Worm (Caenorhabditis elegans) whole organism, L1 larva: Measurements from ENCODE around the gene dolk-1.
A peak's percentile ranks its signal among the peaks of the same experiment; 100 is the strongest.

Experiments
- C16A3.4 ChIP-seq: fragments of 150-350 bp; optimal IDR thresholded peaks from 2 replicates; lab custom pipeline; 2014; ENCODE audit warnings: missing biosample characterization, missing genetic modification characterization
- C34B4.2 ChIP-seq: sonication (generic microtip); optimal IDR thresholded peaks from 2 replicates; lab custom pipeline; 2017; ENCODE audit warnings: mild to moderate bottlenecking, missing genetic modification characterization, missing compliant biosample characterization
- F16B12.6 ChIP-seq: fragments of 150-350 bp; optimal IDR thresholded peaks from 2 replicates; lab custom pipeline; 2014; ENCODE audit warnings: missing biosample characterization, missing genetic modification characterization
- aha-1 ChIP-seq: fragments of 150-350 bp; optimal IDR thresholded peaks from 2 replicates; lab custom pipeline; 2014; ENCODE audit warnings: missing biosample characterization, missing genetic modification characterization
- alr-1 ChIP-seq: fragments of 200-800 bp; sonication (Bioruptor generic); optimal IDR thresholded peaks from 2 replicates; lab custom pipeline; 2018; ENCODE audit warnings: borderline replicate concordance, mild to moderate bottlenecking, missing genetic modification characterization, missing compliant biosample characterization
- aly-2 ChIP-seq: fragments of 150-350 bp; optimal IDR thresholded peaks from 2 replicates; lab custom pipeline; 2014; ENCODE audit warnings: missing biosample characterization, missing genetic modification characterization
- blmp-1 ChIP-seq: fragments of 150-350 bp; optimal IDR thresholded peaks from 2 replicates; lab custom pipeline; 2014; ENCODE audit warnings: missing biosample characterization, missing genetic modification characterization
- ceh-63 ChIP-seq: fragments of 200-800 bp; sonication (Bioruptor generic); optimal IDR thresholded peaks from 2 replicates; lab custom pipeline; 2018; ENCODE audit warnings: mild to moderate bottlenecking, missing genetic modification characterization, missing compliant biosample characterization
- ceh-82 ChIP-seq, 3 experiments: fragments of 150-350 bp in 1 of 3; sonication (generic microtip) in 2 of 3; optimal IDR thresholded peaks; 2 replicates each; lab custom pipeline; 2014 to 2017; ENCODE audit warnings: missing biosample characterization in 3 of 3, missing genetic modification characterization in 3 of 3
- ceh-90 ChIP-seq: sonication (generic microtip); optimal IDR thresholded peaks from 2 replicates; lab custom pipeline; 2016; ENCODE audit warnings: missing genetic modification characterization, missing compliant biosample characterization
- ces-1 ChIP-seq: fragments of 150-350 bp; optimal IDR thresholded peaks from 2 replicates; lab custom pipeline; 2014; ENCODE audit warnings: missing biosample characterization, missing genetic modification reagents, missing genetic modification characterization
- dsc-1 ChIP-seq: sonication (generic microtip); optimal IDR thresholded peaks from 2 replicates; lab custom pipeline; 2016; ENCODE audit warnings: mild to moderate bottlenecking, missing genetic modification characterization, missing compliant biosample characterization
- efl-1 ChIP-seq, 4 experiments: fragments of 150-350 bp; optimal IDR thresholded peaks in 3 of 4; peaks in 1 of 4; 1 replicate in 1 of 4; 2 replicates in 3 of 4; lab custom pipeline; 2014; ENCODE audit warnings: missing biosample characterization in 2 of 4, missing genetic modification characterization in 2 of 4, missing genetic modification reagents in 2 of 4
- efl-3 ChIP-seq: fragments of 200-800 bp; sonication (Bioruptor generic); optimal IDR thresholded peaks from 2 replicates; lab custom pipeline; 2018; ENCODE audit warnings: mild to moderate bottlenecking, missing genetic modification characterization, missing compliant biosample characterization
- egl-27 ChIP-seq, 2 experiments: fragments of 150-350 bp in 1 of 2; sonication (generic microtip); optimal IDR thresholded peaks; 3 replicates each; lab custom pipeline; 2017 to 2018; ENCODE audit warnings: missing biosample characterization in 2 of 2, missing genetic modification characterization in 2 of 2, missing genetic modification reagents in 2 of 2
- ets-5 ChIP-seq: fragments of 200-800 bp; sonication (Bioruptor generic); IDR thresholded peaks from 2 replicates; pipeline ENCODE4 v1.3.6; 2022; ENCODE audit warnings: missing genetic modification characterization, missing compliant biosample characterization
- fkh-10 ChIP-seq: sonication (generic microtip); optimal IDR thresholded peaks from 2 replicates; lab custom pipeline; 2017; ENCODE audit warnings: missing biosample characterization, missing genetic modification reagents, missing genetic modification characterization
- fkh-8 ChIP-seq: sonication (generic microtip); optimal IDR thresholded peaks from 2 replicates; lab custom pipeline; 2016; ENCODE audit warnings: mild to moderate bottlenecking, missing genetic modification characterization, missing compliant biosample characterization
- fos-1 ChIP-seq: fragments of 150-350 bp; optimal IDR thresholded peaks from 2 replicates; lab custom pipeline; 2014; ENCODE audit warnings: missing biosample characterization, missing genetic modification characterization
- hpl-2 ChIP-seq: fragments of 150-350 bp; optimal IDR thresholded peaks from 2 replicates; lab custom pipeline; 2014; ENCODE audit warnings: missing biosample characterization, missing genetic modification reagents, missing genetic modification characterization
- irx-1 ChIP-seq: sonication (generic microtip); optimal IDR thresholded peaks from 2 replicates; lab custom pipeline; 2016; ENCODE audit warnings: missing genetic modification characterization, missing compliant biosample characterization
- isw-1 ChIP-seq: fragments of 200-800 bp; sonication (Bioruptor generic); IDR thresholded peaks from 2 replicates; pipeline ENCODE4 v1.3.6; 2022; ENCODE audit warnings: missing genetic modification characterization, missing compliant biosample characterization
- lin-13 ChIP-seq: fragments of 150-350 bp; optimal IDR thresholded peaks from 2 replicates; lab custom pipeline; 2014; ENCODE audit warnings: missing biosample characterization, missing genetic modification reagents, missing genetic modification characterization
- lin-14 ChIP-seq: fragments of 200-800 bp; sonication (Bioruptor generic); optimal IDR thresholded peaks from 2 replicates; lab custom pipeline; 2018; ENCODE audit warnings: mild to moderate bottlenecking, missing genetic modification characterization, moderate library complexity, missing compliant biosample characterization
- lin-15B ChIP-seq: fragments of 150-350 bp; sonication (generic microtip); optimal IDR thresholded peaks from 3 replicates; lab custom pipeline; 2014; ENCODE audit warnings: missing biosample characterization, missing genetic modification characterization
- lin-35 ChIP-seq, 2 experiments: fragments of 150-350 bp; optimal IDR thresholded peaks; 2 replicates each; lab custom pipeline; 2014; ENCODE audit warnings: missing biosample characterization in 2 of 2, missing genetic modification characterization in 2 of 2, missing genetic modification reagents in 2 of 2
- lin-39 ChIP-seq: fragments of 150-350 bp; optimal IDR thresholded peaks from 2 replicates; lab custom pipeline; 2014; ENCODE audit warnings: missing biosample characterization, missing genetic modification reagents, missing genetic modification characterization
- lir-3 ChIP-seq: sonication (generic microtip); optimal IDR thresholded peaks from 2 replicates; lab custom pipeline; 2016; ENCODE audit warnings: mild to moderate bottlenecking, missing genetic modification characterization, moderate library complexity, missing compliant biosample characterization; ENCODE audit not compliant: poor library complexity
- lsy-2 ChIP-seq, 2 experiments: fragments of 150-350 bp; optimal IDR thresholded peaks; 2 replicates each; lab custom pipeline; 2014; ENCODE audit warnings: missing biosample characterization in 2 of 2, missing genetic modification characterization in 2 of 2
- mdl-1 ChIP-seq, 2 experiments: fragments of 150-350 bp; optimal IDR thresholded peaks; 2 replicates each; lab custom pipeline; 2014 to 2017; ENCODE audit warnings: missing biosample characterization in 2 of 2, missing genetic modification characterization in 2 of 2, inconsistent platforms in 1 of 2
- mef-2 ChIP-seq: fragments of 150-350 bp; optimal IDR thresholded peaks from 2 replicates; lab custom pipeline; 2014; ENCODE audit warnings: missing biosample characterization, missing genetic modification characterization
- mep-1 ChIP-seq: fragments of 150-350 bp; optimal IDR thresholded peaks from 2 replicates; lab custom pipeline; 2014; ENCODE audit warnings: missing biosample characterization, missing genetic modification characterization
- nhr-12 ChIP-seq: sonication (generic microtip); optimal IDR thresholded peaks from 2 replicates; lab custom pipeline; 2017; ENCODE audit warnings: missing biosample characterization, missing genetic modification characterization
- nhr-19 ChIP-seq: fragments of 200-800 bp; sonication (Bioruptor generic); conservative IDR thresholded peaks from 2 replicates; pipeline ENCODE4 v1.3.6; 2022; ENCODE audit warnings: missing genetic modification characterization, missing compliant biosample characterization
- nhr-237 ChIP-seq: fragments of 150-350 bp; optimal IDR thresholded peaks from 2 replicates; lab custom pipeline; 2014; ENCODE audit warnings: missing biosample characterization, missing genetic modification characterization
- nhr-47 ChIP-seq: sonication (generic microtip); optimal IDR thresholded peaks from 2 replicates; lab custom pipeline; 2016; ENCODE audit warnings: mild to moderate bottlenecking, missing genetic modification characterization, moderate library complexity, missing compliant biosample characterization
- nhr-71 ChIP-seq: sonication (generic microtip); optimal IDR thresholded peaks from 2 replicates; lab custom pipeline; 2016; ENCODE audit warnings: mild to moderate bottlenecking, missing genetic modification characterization, moderate library complexity, missing compliant biosample characterization
- nhr-76 ChIP-seq: sonication (generic microtip); optimal IDR thresholded peaks from 2 replicates; lab custom pipeline; 2017; ENCODE audit warnings: missing biosample characterization, missing genetic modification characterization
- nhr-84 ChIP-seq: sonication (generic microtip); optimal IDR thresholded peaks from 2 replicates; lab custom pipeline; 2017; ENCODE audit warnings: missing biosample characterization, missing genetic modification characterization
- rnt-1 ChIP-seq: sonication (generic microtip); optimal IDR thresholded peaks from 2 replicates; lab custom pipeline; 2016; ENCODE audit warnings: mild to moderate bottlenecking, missing genetic modification characterization, moderate library complexity, missing compliant biosample characterization
- skn-1 ChIP-seq: fragments of 150-350 bp; optimal IDR thresholded peaks from 2 replicates; lab custom pipeline; 2014; ENCODE audit warnings: missing biosample characterization, missing genetic modification characterization
- snpc-4 ChIP-seq: fragments of 150-350 bp; optimal IDR thresholded peaks from 2 replicates; lab custom pipeline; 2014; ENCODE audit warnings: missing biosample characterization, missing genetic modification characterization
- snu-23 ChIP-seq: sonication (generic microtip); optimal IDR thresholded peaks from 2 replicates; lab custom pipeline; 2016; ENCODE audit warnings: missing genetic modification characterization, missing compliant biosample characterization
- swsn-7 ChIP-seq: sonication (generic microtip); optimal IDR thresholded peaks from 2 replicates; lab custom pipeline; 2016; ENCODE audit warnings: missing genetic modification characterization, missing compliant biosample characterization
- tbx-2 ChIP-seq: sonication (generic microtip); optimal IDR thresholded peaks from 2 replicates; lab custom pipeline; 2016; ENCODE audit warnings: missing genetic modification characterization, missing compliant biosample characterization
- unc-30 ChIP-seq: sonication (generic microtip); optimal IDR thresholded peaks from 2 replicates; lab custom pipeline; 2017; ENCODE audit warnings: missing biosample characterization, missing genetic modification characterization
- unc-62 ChIP-seq: fragments of 150-350 bp; optimal IDR thresholded peaks from 2 replicates; lab custom pipeline; 2014; ENCODE audit warnings: missing biosample characterization, missing genetic modification reagents, missing genetic modification characterization
- unc-86 ChIP-seq: sonication (generic microtip); optimal IDR thresholded peaks from 2 replicates; lab custom pipeline; 2016; ENCODE audit warnings: missing genetic modification characterization, missing compliant biosample characterization
- unc-98 ChIP-seq: fragments of 200-800 bp; sonication (Bioruptor generic); IDR thresholded peaks from 2 replicates; pipeline ENCODE4 v1.3.6; 2022; ENCODE audit warnings: missing genetic modification characterization, missing compliant biosample characterization
- vab-15 ChIP-seq: sonication (generic microtip); optimal IDR thresholded peaks from 2 replicates; lab custom pipeline; 2017; ENCODE audit warnings: missing genotype, mild to moderate bottlenecking, missing genetic modification characterization, missing compliant biosample characterization
- xbp-1 ChIP-seq: sonication (generic microtip); optimal IDR thresholded peaks from 2 replicates; lab custom pipeline; 2016; ENCODE audit warnings: missing genetic modification characterization, missing compliant biosample characterization
- zag-1 ChIP-seq: fragments of 150-350 bp; optimal IDR thresholded peaks from 2 replicates; lab custom pipeline; 2014; ENCODE audit warnings: missing biosample characterization, missing genetic modification characterization
- zip-4 ChIP-seq: fragments of 200-800 bp; sonication (Bioruptor generic); optimal IDR thresholded peaks from 2 replicates; lab custom pipeline; 2018; ENCODE audit warnings: mild to moderate bottlenecking, missing genetic modification characterization, moderate library complexity, missing compliant biosample characterization
- ztf-4 ChIP-seq: fragments of 150-350 bp; optimal IDR thresholded peaks from 2 replicates; lab custom pipeline; 2014; ENCODE audit warnings: missing biosample characterization, missing genetic modification characterization

Gene dolk-1

DNA sequence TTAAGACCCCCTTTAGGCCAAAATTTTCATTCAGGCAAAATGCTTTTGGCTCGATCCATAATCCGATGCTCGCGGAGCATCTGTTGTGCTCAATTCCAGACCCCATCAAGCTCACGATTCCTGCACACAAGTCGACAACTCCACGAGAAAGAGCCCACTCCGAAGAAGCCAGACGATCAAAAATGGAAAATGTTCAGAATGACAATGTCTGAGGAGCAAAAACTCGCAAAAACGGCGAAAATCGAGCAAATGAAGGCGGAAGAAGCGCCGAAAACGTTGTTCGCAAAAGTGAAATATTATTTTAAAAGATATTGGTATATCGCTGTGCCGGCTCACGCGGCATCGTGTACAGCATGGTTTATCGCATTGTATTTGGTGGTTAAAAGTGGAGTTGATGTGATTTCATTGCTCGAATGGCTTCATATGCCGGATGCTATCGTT, 11.8 kb downstream of the dolk-1 start, which contains the start of gene Y56A3A.22:
TSS of gene Y56A3A.22 (plus strand) at position 35 of the 441 bp plus-strand sequence.
- no peak for TF ChIP-seq nhr-19 (GFP tag; lab: Robert Waterston, UW)
- TF ChIP-seq tbx-2 (tag; lab: Kevin White, UChicago), result peak; percentile 7
- no peak for TF ChIP-seq efl-3 (GFP tag; lab: Kevin White, UChicago)
- TF ChIP-seq xbp-1 (tag; lab: Kevin White, UChicago), result no peak
- TF ChIP-seq nhr-76 (tag; lab: Kevin White, UChicago), result no peak
- no peak for TF ChIP-seq irx-1 (tag; lab: Kevin White, UChicago)
- no peak for TF ChIP-seq C16A3.4 (tag; lab: Kevin White, UChicago)
- TF ChIP-seq lin-15B (tag; lab: Kevin White, UChicago), result no peak
- no peak for TF ChIP-seq blmp-1 (tag; lab: Kevin White, UChicago)
- TF ChIP-seq fkh-10, result no peak
- TF ChIP-seq fkh-8 (tag; lab: Kevin White, UChicago), result no peak
- no peak for TF ChIP-seq ceh-90 (tag; lab: Kevin White, UChicago)
- no peak for TF ChIP-seq snpc-4 (tag; lab: Kevin White, UChicago)
- peak; percentile 40 for TF ChIP-seq nhr-47 (tag; lab: Kevin White, UChicago)
- TF ChIP-seq ets-5, result no peak
- TF ChIP-seq efl-1 (optimal IDR thresholded peaks at IDR 0.05; lab: Kevin White, UChicago), result peak; percentile 7 to 18
- peak in 1 of 2 experiments; percentile 91 for TF ChIP-seq efl-1 (GFP tag; optimal IDR thresholded peaks at IDR 0.05 in 1 of 2; lab: Kevin White, UChicago)
- TF ChIP-seq lin-14 (GFP tag; lab: Kevin White, UChicago), result no peak
- peak in 1 of 2 experiments; percentile 7 for TF ChIP-seq lsy-2 (tag; optimal IDR thresholded peaks at IDR 0.05; lab: Kevin White, UChicago)
- no peak for TF ChIP-seq aha-1 (tag; lab: Kevin White, UChicago)
- no peak for TF ChIP-seq F16B12.6 (tag; lab: Kevin White, UChicago)
- no peak for TF ChIP-seq unc-30 (tag; lab: Kevin White, UChicago)
- TF ChIP-seq mep-1, result no peak
- TF ChIP-seq ztf-4 (tag; lab: Kevin White, UChicago), result peak; percentile 80
- TF ChIP-seq vab-15, result no peak
- no peak for TF ChIP-seq hpl-2 (GFP tag; lab: Kevin White, UChicago)
- TF ChIP-seq unc-98 (GFP tag; lab: Robert Waterston, UW), result no peak
- no peak for TF ChIP-seq nhr-237 (tag; lab: Kevin White, UChicago)
- no peak for TF ChIP-seq unc-62 (GFP tag; lab: Kevin White, UChicago)
- peak; percentile 70 for TF ChIP-seq aly-2 (tag; lab: Kevin White, UChicago)
- TF ChIP-seq skn-1 (tag; lab: Kevin White, UChicago), result no peak
- no peak for TF ChIP-seq mef-2 (tag; lab: Kevin White, UChicago)
- peak; percentile 62 for TF ChIP-seq nhr-71 (tag; lab: Kevin White, UChicago)
- TF ChIP-seq egl-27 (tag; optimal IDR thresholded peaks at IDR 0.05; lab: Kevin White, UChicago), result no peak
- no peak for TF ChIP-seq zag-1 (tag; lab: Kevin White, UChicago)
- TF ChIP-seq ces-1, result no peak
- TF ChIP-seq ceh-63 (GFP tag; lab: Kevin White, UChicago), result no peak
- TF ChIP-seq lin-35 (GFP tag; optimal IDR thresholded peaks at IDR 0.05; lab: Kevin White, UChicago), result peak in 1 of 2 experiments; percentile 29
- TF ChIP-seq nhr-12 (tag; lab: Kevin White, UChicago), result no peak
- no peak for TF ChIP-seq ceh-82 (tag; optimal IDR thresholded peaks at IDR 0.05; lab: Kevin White, UChicago)
- peak; percentile 14 for TF ChIP-seq snu-23
- no peak for TF ChIP-seq alr-1 (tag; lab: Kevin White, UChicago)
- no peak for TF ChIP-seq nhr-84 (tag; lab: Kevin White, UChicago)
- TF ChIP-seq dsc-1 (tag; lab: Kevin White, UChicago), result no peak
- no peak for TF ChIP-seq lin-39
- TF ChIP-seq rnt-1 (tag; lab: Kevin White, UChicago), result peak; percentile 39
- no peak for TF ChIP-seq fos-1 (tag; lab: Kevin White, UChicago)
- TF ChIP-seq lir-3, result no peak
- no peak for TF ChIP-seq unc-86 (tag; lab: Kevin White, UChicago)
- TF ChIP-seq swsn-7, result no peak
- TF ChIP-seq mdl-1 (tag; optimal IDR thresholded peaks at IDR 0.05; lab: Kevin White, UChicago), result no peak
- TF ChIP-seq isw-1 (GFP tag; lab: Robert Waterston, UW), result no peak
- no peak for TF ChIP-seq C34B4.2 (tag; lab: Kevin White, UChicago)
- peak; percentile 27 for TF ChIP-seq zip-4 (GFP tag; lab: Kevin White, UChicago)
- TF ChIP-seq lin-13 (GFP tag; lab: Kevin White, UChicago), result no peak
